Worm (Caenorhabditis elegans) whole organism, L4/young adult: Measurements from ENCODE around the gene icln-1.
A peak's percentile ranks its signal among the peaks of the same experiment; 100 is the strongest.

Experiments
- W03F9.2 ChIP-seq: fragments of 150-350 bp; optimal IDR thresholded peaks from 2 replicates; lab custom pipeline; 2014; ENCODE audit warnings: missing biosample characterization, missing genetic modification characterization
- dao-5 ChIP-seq: sonication (generic microtip); optimal IDR thresholded peaks from 2 replicates; lab custom pipeline; 2016; ENCODE audit warnings: missing genotype, missing genetic modification characterization, moderate library complexity, missing compliant biosample characterization
- him-1 ChIP-seq: sonication (generic microtip); optimal IDR thresholded peaks from 2 replicates; lab custom pipeline; 2016; ENCODE audit warnings: missing genotype, missing genetic modification reagents, missing genetic modification characterization, missing compliant biosample characterization

Gene icln-1

DNA sequence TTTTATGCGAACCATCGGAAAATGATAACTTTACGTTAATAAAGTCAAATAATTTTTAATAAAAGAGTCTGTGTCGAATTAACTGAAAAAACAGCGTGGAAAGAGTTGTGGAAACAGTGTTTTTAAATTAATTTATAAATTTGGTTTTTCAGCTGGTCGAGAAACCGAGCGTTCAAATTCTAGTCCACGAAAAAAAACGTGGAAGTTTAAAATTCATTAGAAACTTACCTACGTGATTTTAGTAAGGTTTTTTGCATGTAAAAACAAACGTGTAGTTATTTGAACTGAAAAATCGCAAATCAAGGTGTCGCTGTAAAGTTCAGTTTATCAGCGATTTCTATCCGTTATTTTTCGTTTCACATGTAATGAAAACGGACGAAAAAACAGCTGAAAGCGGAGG, 17.0 kb downstream of the icln-1 start, which contains the start of gene mans-4:
Gene mans-4, minus strand, starts transcription at position 101 of the 400 bp plus-strand sequence.
- no peak for TF ChIP-seq him-1
- no peak for TF ChIP-seq dao-5 (tag; lab: Kevin White, UChicago)
- no peak for TF ChIP-seq W03F9.2 (tag; lab: Kevin White, UChicago)

- no peak for TF ChIP-seq dao-5 (tag; lab: Kevin White, UChicago)
- TF ChIP-seq W03F9.2 (tag; lab: Kevin White, UChicago): peak; percentile 72
- peak; percentile 66 for TF ChIP-seq him-1
Measured at ce11 chrIV:9074244-9074723, 21.2 kb downstream of the icln-1 start, which contains the start of gene mppb-1. mppb-1 (plus strand) TSS chrIV:9074673.

DNA sequence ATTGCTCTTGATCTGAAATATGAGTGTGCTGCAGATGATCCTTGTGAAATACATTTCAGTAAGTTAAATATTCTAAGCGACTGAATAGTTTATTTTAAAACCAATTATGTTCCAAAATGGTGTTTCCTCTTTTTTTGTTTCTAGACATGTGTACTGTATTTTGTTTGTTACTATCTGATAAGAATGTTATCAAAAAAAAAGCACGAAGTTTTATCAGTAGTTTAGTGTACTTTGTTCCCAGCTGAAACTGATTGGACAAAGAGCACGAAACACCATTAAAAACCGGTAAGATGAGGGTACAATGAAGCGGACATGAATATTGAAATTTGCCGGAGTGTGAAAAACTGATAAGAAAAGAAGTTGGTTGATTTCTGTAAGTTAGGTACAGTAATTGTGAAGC, 25.3 kb downstream of the icln-1 start:
- no peak for TF ChIP-seq W03F9.2 (tag; lab: Kevin White, UChicago)
- TF ChIP-seq him-1: no peak
- no peak for TF ChIP-seq dao-5 (tag; lab: Kevin White, UChicago)

- TF ChIP-seq dao-5 (tag; lab: Kevin White, UChicago) (no peak), W03F9.2 (tag; lab: Kevin White, UChicago) (no peak), him-1 (no peak)
Measured at ce11 chrIV:9069703-9070102, 25.8 kb downstream of the icln-1 start, which contains the start of gene nhr-11. nhr-11 (plus strand) TSS chrIV:9070003.

DNA sequence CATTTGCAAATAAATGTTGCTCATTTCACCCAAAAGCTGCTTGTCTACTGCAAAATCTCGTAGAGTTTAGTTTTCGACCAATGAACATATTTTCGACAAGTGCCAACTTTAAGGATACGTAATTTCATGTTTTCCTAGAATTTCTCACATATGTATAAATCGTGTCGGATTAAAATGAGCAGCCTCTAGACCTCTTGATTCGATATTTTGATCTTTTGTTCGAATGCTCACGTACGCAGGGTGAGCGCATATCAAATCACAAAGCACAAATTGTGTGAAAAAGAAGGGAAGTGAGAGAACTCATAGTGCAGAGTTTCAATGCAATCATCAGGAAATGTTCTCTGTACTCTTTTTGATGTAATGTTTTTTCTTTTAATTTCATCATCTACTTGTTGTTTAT, 31.9 kb downstream of the icln-1 start:
- TF ChIP-seq him-1: no peak

- no peak for TF ChIP-seq W03F9.2 (tag; lab: Kevin White, UChicago)
- TF ChIP-seq him-1: no peak
- no peak for TF ChIP-seq dao-5 (tag; lab: Kevin White, UChicago)
Measured at ce11 chrIV:9053403-9053802, 42.0 kb downstream of the icln-1 start.

- TF ChIP-seq dao-5 (tag; lab: Kevin White, UChicago): no peak
- TF ChIP-seq him-1: no peak
- TF ChIP-seq W03F9.2 (tag; lab: Kevin White, UChicago): no peak
Measured at ce11 chrIV:9051510-9052175, 43.8 kb downstream of the icln-1 start.

DNA sequence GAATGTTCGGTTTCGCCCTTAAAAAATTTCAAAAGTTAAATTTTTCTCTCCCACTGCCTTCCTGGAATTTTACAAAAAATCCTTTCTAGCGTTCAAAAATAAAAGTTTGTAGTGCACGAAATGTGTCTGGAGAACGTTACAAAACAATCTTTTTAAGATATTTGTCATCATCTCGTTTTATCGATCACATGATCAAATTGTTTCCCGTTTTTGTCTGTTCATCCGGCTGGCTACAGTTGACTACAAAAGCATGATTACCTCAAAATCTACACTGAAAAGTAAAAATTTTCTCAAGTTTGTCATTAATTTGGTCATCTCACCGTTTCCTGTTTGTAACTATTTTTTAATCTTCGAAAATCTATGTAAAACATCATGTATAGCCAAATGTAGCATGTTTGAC, 44.4 kb downstream of the icln-1 start:
- no peak for TF ChIP-seq him-1
- no peak for TF ChIP-seq W03F9.2 (tag; lab: Kevin White, UChicago)
- no peak for TF ChIP-seq dao-5 (tag; lab: Kevin White, UChicago)

ce11 chrIV:9045252-9045651, 50.2 kb downstream of the icln-1 start, which contains the start of gene Y73F4A.1:
Y73F4A.1 (minus strand) TSS chrIV:9045352.
- TF ChIP-seq W03F9.2 (tag; lab: Kevin White, UChicago) (no peak), him-1 (no peak), dao-5 (tag; lab: Kevin White, UChicago) (no peak)
